Fruit fly (Drosophila melanogaster) whole organism, embryonic: ENCODE measurements around the gene CG32248.

Source experiments
- Abd-B ChIP-seq: fragments of 200-800 bp; sonication (Bioruptor generic); optimal IDR thresholded peaks from 2 replicates; lab custom pipeline; 2018; ENCODE audit warnings: missing biosample characterization, mild to moderate bottlenecking, missing genetic modification characterization, moderate library complexity
- Bteb2 ChIP-seq: fragments of 200-800 bp; sonication (Bioruptor generic); optimal IDR thresholded peaks from 2 replicates; lab custom pipeline; 2016; ENCODE audit warnings: missing biosample characterization, missing genetic modification characterization
- CG10565 ChIP-seq: fragments of 200-800 bp; sonication (Bioruptor generic); optimal IDR thresholded peaks from 3 replicates; lab custom pipeline; 2016; ENCODE audit warnings: missing biosample characterization, mild to moderate bottlenecking, missing genetic modification characterization
- CG11085 ChIP-seq: fragments of 200-800 bp; sonication (Bioruptor generic); IDR thresholded peaks from 2 replicates; pipeline ENCODE4 v1.3.6; 2022; ENCODE audit warnings: missing biosample characterization, missing genetic modification characterization
- CG11398 ChIP-seq: fragments of 200-800 bp; sonication (Bioruptor generic); optimal IDR thresholded peaks from 2 replicates; lab custom pipeline; 2016; ENCODE audit warnings: missing biosample characterization, missing genetic modification characterization
- CG12769 ChIP-seq: fragments of 200-800 bp; sonication (Bioruptor generic); optimal IDR thresholded peaks from 2 replicates; lab custom pipeline; 2019; ENCODE audit warnings: missing biosample characterization, mild to moderate bottlenecking, missing genetic modification characterization, moderate library complexity
- CG14014 ChIP-seq: fragments of 200-800 bp; sonication (Bioruptor generic); IDR thresholded peaks from 2 replicates; pipeline ENCODE4 v1.3.6; 2022; ENCODE audit warnings: missing biosample characterization, missing genetic modification characterization
- CG14710 ChIP-seq: fragments of 200-800 bp; sonication (Bioruptor generic); optimal IDR thresholded peaks from 3 replicates; lab custom pipeline; 2019; ENCODE audit warnings: missing biosample characterization, mild to moderate bottlenecking, missing genetic modification characterization, moderate library complexity
- CG1603 ChIP-seq: fragments of 200-800 bp; sonication (Bioruptor generic); optimal IDR thresholded peaks from 2 replicates; lab custom pipeline; 2019; ENCODE audit warnings: missing biosample characterization, mild to moderate bottlenecking, missing genetic modification characterization, moderate library complexity
- CG17361 ChIP-seq: fragments of 200-800 bp; sonication (Bioruptor generic); IDR thresholded peaks from 3 replicates; pipeline ENCODE4 v1.3.6; 2022; ENCODE audit warnings: missing biosample characterization, missing genetic modification characterization
- CG17912 ChIP-seq: fragments of 200-800 bp; sonication (Bioruptor generic); optimal IDR thresholded peaks from 2 replicates; lab custom pipeline; 2018; ENCODE audit warnings: missing biosample characterization, mild to moderate bottlenecking, missing genetic modification characterization
- CG2199 ChIP-seq: fragments of 200-800 bp; sonication (Bioruptor generic); IDR thresholded peaks from 3 replicates; pipeline ENCODE4 v1.3.6; 2022; ENCODE audit warnings: missing biosample characterization, missing genetic modification characterization
- CG7839 ChIP-seq: fragments of 200-800 bp; sonication (Bioruptor generic); optimal IDR thresholded peaks from 3 replicates; lab custom pipeline; 2018; ENCODE audit warnings: missing biosample characterization, mild to moderate bottlenecking, missing genetic modification characterization, moderate library complexity
- Hand ChIP-seq: fragments of 200-800 bp; sonication (Bioruptor generic); optimal IDR thresholded peaks from 2 replicates; lab custom pipeline; 2017; ENCODE audit warnings: mild to moderate bottlenecking, missing biosample characterization, missing genetic modification reagents, missing genetic modification characterization
- HmgZ ChIP-seq: fragments of 200-800 bp; sonication (Bioruptor generic); optimal IDR thresholded peaks from 2 replicates; lab custom pipeline; 2018; ENCODE audit warnings: missing biosample characterization, mild to moderate bottlenecking, missing genetic modification characterization
- Lim3 ChIP-seq: fragments of 200-800 bp; sonication (Bioruptor generic); IDR thresholded peaks from 2 replicates; pipeline ENCODE4 v1.3.6; 2022; ENCODE audit warnings: missing biosample characterization, missing genetic modification characterization
- MBD-R2 ChIP-seq: fragments of 200-800 bp; sonication (Bioruptor generic); IDR thresholded peaks from 2 replicates; pipeline ENCODE4 v1.3.6; 2022; ENCODE audit warnings: missing biosample characterization, missing genetic modification characterization
- Pdp1 ChIP-seq, 2 experiments: fragments of 200-800 bp; sonication (Bioruptor generic); optimal IDR thresholded peaks; 3 replicates each; lab custom pipeline; 2016; ENCODE audit warnings: missing biosample characterization in 2 of 2, missing genetic modification characterization in 2 of 2, mild to moderate bottlenecking in 1 of 2, moderate library complexity in 1 of 2
- Stat92E ChIP-seq, 3 experiments: fragments of >200 bp in 2 of 3; fragments of 200-800 bp in 1 of 3; sonication (Bioruptor generic) in 1 of 3; optimal IDR thresholded peaks; 2 replicates each; lab custom pipeline; 2017 to 2019; ENCODE audit warnings: missing biosample characterization in 3 of 3, missing genetic modification characterization in 3 of 3, mild to moderate bottlenecking in 1 of 3, moderate library complexity in 1 of 3
- amos ChIP-seq: fragments of 200-800 bp; sonication (Bioruptor generic); IDR thresholded peaks from 2 replicates; pipeline ENCODE4 v1.3.6; 2022; ENCODE audit warnings: missing biosample characterization, missing genetic modification characterization; ENCODE audit not compliant: partially characterized antibody
- ash1 ChIP-seq: fragments of 200-800 bp; sonication (Bioruptor generic); optimal IDR thresholded peaks from 2 replicates; lab custom pipeline; 2018; ENCODE audit warnings: missing biosample characterization, mild to moderate bottlenecking, missing genetic modification characterization
- chif ChIP-seq, 2 experiments: fragments of 200-800 bp; sonication (Bioruptor generic); optimal IDR thresholded peaks; 3 replicates each; lab custom pipeline; 2016; ENCODE audit warnings: missing biosample characterization in 2 of 2, missing genetic modification characterization in 2 of 2
- cwo ChIP-seq: fragments of 200-800 bp; sonication (Bioruptor generic); optimal IDR thresholded peaks from 3 replicates; lab custom pipeline; 2017; ENCODE audit warnings: missing biosample characterization, missing genetic modification characterization, mild to moderate bottlenecking, moderate library complexity, missing genetic modification reagents
- emc ChIP-seq: fragments of 200-800 bp; sonication (Bioruptor generic); optimal IDR thresholded peaks from 2 replicates; lab custom pipeline; 2016; ENCODE audit warnings: missing biosample characterization, missing genetic modification characterization
- gt ChIP-seq: fragments of 200-800 bp; sonication (Bioruptor generic); IDR thresholded peaks from 2 replicates; pipeline ENCODE4 v1.3.6; 2022; ENCODE audit warnings: missing biosample characterization, missing genetic modification characterization
- ham ChIP-seq: fragments of 200-800 bp; sonication (Bioruptor generic); IDR thresholded peaks from 2 replicates; pipeline ENCODE4 v1.3.6; 2022; ENCODE audit warnings: missing biosample characterization, missing genetic modification characterization
- lilli ChIP-seq: fragments of 200-800 bp; sonication (Bioruptor generic); optimal IDR thresholded peaks from 3 replicates; lab custom pipeline; 2016; ENCODE audit warnings: missing biosample characterization, missing genetic modification characterization
- pros ChIP-seq: fragments of 200-800 bp; sonication (Bioruptor generic); optimal IDR thresholded peaks from 3 replicates; lab custom pipeline; 2019; ENCODE audit warnings: missing biosample characterization, mild to moderate bottlenecking, missing genetic modification characterization, moderate library complexity
- sens ChIP-seq: fragments of 200-800 bp; sonication (Bioruptor generic); peaks from one replicate; lab custom pipeline; 2016; ENCODE audit warnings: missing biosample characterization, missing genetic modification characterization
- sim ChIP-seq: fragments of 200-800 bp; sonication (Bioruptor generic); IDR thresholded peaks from 2 replicates; pipeline ENCODE4 v1.3.6; 2022; ENCODE audit warnings: missing biosample characterization, missing genetic modification characterization
- tap ChIP-seq: fragments of 200-800 bp; optimal IDR thresholded peaks from 3 replicates; lab custom pipeline; 2019; ENCODE audit warnings: missing biosample characterization, mild to moderate bottlenecking, missing genetic modification characterization, moderate library complexity
- tio ChIP-seq: fragments of 200-800 bp; sonication (Bioruptor generic); optimal IDR thresholded peaks from 2 replicates; lab custom pipeline; 2017; ENCODE audit warnings: missing biosample characterization, missing genetic modification characterization, inconsistent platforms
- z ChIP-seq: fragments of 200-800 bp; sonication (Bioruptor generic); IDR thresholded peaks from 3 replicates; pipeline ENCODE4 v1.3.6; 2022; ENCODE audit warnings: missing biosample characterization, missing genetic modification characterization

CG32248 gene

DNA sequence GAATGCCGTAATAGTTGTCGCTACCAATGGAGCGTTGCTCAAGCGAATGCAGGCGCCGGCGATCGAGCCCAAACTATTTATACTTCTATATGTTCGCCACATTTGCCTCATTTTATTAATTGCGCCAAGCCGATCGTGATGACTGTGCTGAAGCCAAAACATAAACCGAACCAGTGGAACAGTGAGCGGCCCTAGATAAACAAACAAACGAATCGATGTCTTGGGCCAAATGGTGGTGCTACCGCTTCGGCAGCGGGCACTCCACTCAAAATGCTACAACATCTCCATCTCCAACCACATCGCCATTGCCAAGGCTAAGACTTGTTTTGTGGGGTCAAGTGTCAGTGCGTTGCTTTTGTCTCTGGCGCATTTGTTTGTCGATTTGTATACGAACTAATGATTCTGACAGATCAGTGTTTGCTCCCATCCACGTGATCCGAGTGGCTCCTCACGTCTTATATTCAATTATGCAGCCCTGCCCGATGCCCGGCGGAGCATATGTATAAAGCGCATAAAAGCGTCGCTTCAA lies 7.7 kb upstream of the CG32248 start, which contains the start of gene CG15024 (continued):
- TF ChIP-seq tio (GFP tag; lab: Kevin White, UChicago) (no peak), sens (GFP tag; lab: Kevin White, UChicago) (peak; percentile 38), pros (GFP tag; lab: Kevin White, UChicago) (peak; percentile 83), amos (GFP tag; lab: Robert Waterston, UW) (no peak), MBD-R2 (GFP tag; lab: Robert Waterston, UW) (no peak), CG11398 (GFP tag; lab: Kevin White, UChicago) (no peak), CG12769 (tag; lab: Kevin White, UChicago) (peak; percentile 1), Hand (GFP tag; lab: Kevin White, UChicago) (no peak), CG14014 (GFP tag; lab: Robert Waterston, UW) (no peak), CG17361 (no peak), cwo (no peak), CG14710 (no peak)
- TF ChIP-seq, all 482 proteins: peak for 8

DNA sequence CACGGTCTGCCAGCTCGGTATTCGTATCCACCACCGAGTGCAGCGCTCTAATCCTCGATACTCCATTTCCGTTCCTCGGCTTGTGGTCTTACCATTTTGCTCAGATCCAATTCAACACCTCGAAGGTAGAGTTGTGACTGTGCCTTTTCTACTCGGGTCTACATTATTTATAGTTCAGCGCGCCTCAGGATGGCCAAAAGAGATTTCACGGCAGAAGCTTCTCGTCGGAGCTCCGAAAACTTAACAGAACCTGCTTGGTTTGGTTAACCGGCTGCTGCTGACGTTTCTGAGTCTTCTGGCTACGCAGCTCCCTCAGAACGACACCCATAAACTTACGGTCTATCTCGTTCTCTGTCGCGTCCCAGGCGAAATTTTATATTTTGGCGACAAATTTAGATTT lies 5.0 kb upstream of the CG32248 start, which contains the start of gene CG32241:
CG32241 (minus strand) TSS at position 101 of the 400 bp plus-strand sequence.
- no peak for TF ChIP-seq ham
- no peak for TF ChIP-seq emc (GFP tag; lab: Kevin White, UChicago)
- no peak for TF ChIP-seq Stat92E (GFP tag; optimal IDR thresholded peaks at IDR 0.05; lab: Kevin White, UChicago)
- TF ChIP-seq Pdp1 (GFP tag; optimal IDR thresholded peaks at IDR 0.05; lab: Kevin White, UChicago), result no peak
- no peak for TF ChIP-seq CG2199 (GFP tag; lab: Robert Waterston, UW)
- TF ChIP-seq CG10565 (GFP tag; lab: Kevin White, UChicago), result no peak

DNA sequence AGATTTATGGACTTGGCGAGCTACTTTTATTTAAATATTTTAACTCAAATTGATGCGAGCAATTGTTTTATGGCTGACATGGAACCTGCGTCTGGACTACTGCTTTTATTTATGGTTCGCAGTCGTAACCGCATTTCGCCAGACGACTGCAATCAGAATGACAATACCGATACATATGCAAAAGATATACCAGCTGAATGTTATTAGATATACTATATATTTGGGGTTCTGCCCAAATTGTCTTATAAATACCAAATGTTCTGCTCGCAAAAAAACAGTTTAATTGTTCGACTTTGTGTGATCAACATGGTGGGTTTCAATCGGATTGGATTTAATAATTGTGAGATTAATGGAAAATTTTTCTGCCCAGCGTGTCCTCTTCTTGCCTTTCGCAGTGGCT lies 1.8 kb upstream of the CG32248 start, which contains the start of gene CG32249:
CG32249 (plus strand) TSS at position 301 of the 400 bp plus-strand sequence.
- no peak for TF ChIP-seq lilli
- TF ChIP-seq CG11085 (GFP tag; lab: Robert Waterston, UW), result no peak
- no peak for TF ChIP-seq Abd-B (GFP tag; lab: Kevin White, UChicago)
- no peak for TF ChIP-seq ash1
- no peak for TF ChIP-seq chif (GFP tag; optimal IDR thresholded peaks at IDR 0.05; lab: Kevin White, UChicago)
- no peak for TF ChIP-seq gt (GFP tag; lab: Robert Waterston, UW)
- no peak for TF ChIP-seq Bteb2 (GFP tag; lab: Kevin White, UChicago)
- TF ChIP-seq, all 482 proteins: peak for 0

DNA sequence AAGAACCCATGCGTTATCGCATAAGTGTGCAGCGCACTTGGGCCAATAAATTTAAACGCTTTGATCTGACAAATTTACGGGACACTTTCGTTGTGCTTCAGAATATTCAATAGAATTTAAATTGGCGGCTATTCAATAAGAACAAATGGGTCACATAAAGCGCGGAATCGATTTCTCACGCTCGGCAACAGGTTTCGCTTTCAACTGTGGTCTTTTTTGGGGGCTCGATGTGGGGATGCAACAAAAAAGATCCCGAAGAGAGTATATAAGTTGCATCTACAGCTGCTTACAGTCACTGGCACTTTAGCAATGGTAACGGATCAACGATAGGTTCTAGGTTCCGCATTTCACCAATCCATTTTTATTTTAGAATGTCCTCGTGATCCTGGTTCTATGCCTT lies 1.2 kb downstream of the CG32248 start, which contains the start of gene CG11349:
CG11349 (plus strand) TSS at position 301 of the 400 bp plus-strand sequence.
- TF ChIP-seq sim (GFP tag; lab: Robert Waterston, UW) (no peak), CG7839 (no peak), Lim3 (no peak), HmgZ (tag; lab: Kevin White, UChicago) (no peak), CG10565 (GFP tag; lab: Kevin White, UChicago) (no peak), cwo (no peak), z (no peak), CG1603 (tag; lab: Kevin White, UChicago) (no peak), CG17912 (GFP tag; lab: Kevin White, UChicago) (no peak), tap (no peak)
